Worm (Caenorhabditis elegans) whole organism, L4 larva: ENCODE results near the gene clec-206.

ENCODE experiments used
- D1046.2 ChIP-seq: fragments of 200-800 bp; sonication (Bioruptor generic); IDR thresholded peaks from 2 replicates; pipeline ENCODE4 v1.3.6; 2022; ENCODE audit warnings: missing genetic modification characterization, missing compliant biosample characterization
- F26F4.8 ChIP-seq: fragments of 200-800 bp; sonication (Bioruptor generic); conservative IDR thresholded peaks from 2 replicates; pipeline ENCODE4 v1.3.6; 2022; ENCODE audit warnings: missing genetic modification characterization, missing compliant biosample characterization
- F37D6.2 ChIP-seq: sonication (generic microtip); optimal IDR thresholded peaks from 2 replicates; lab custom pipeline; 2016; ENCODE audit warnings: mild to moderate bottlenecking, missing genetic modification characterization, missing compliant biosample characterization
- F44E2.7 ChIP-seq: fragments of 200-800 bp; sonication (Bioruptor generic); IDR thresholded peaks from 2 replicates; pipeline ENCODE4 v2.1.2; 2022; ENCODE audit warnings: missing genetic modification characterization, missing compliant biosample characterization
- F49E8.2 ChIP-seq: sonication (generic microtip); optimal IDR thresholded peaks from 2 replicates; lab custom pipeline; 2016; ENCODE audit warnings: missing compliant biosample characterization, mild to moderate bottlenecking, missing genetic modification characterization, borderline replicate concordance
- Y105C5A.15 ChIP-seq: fragments of 200-800 bp; sonication (Bioruptor generic); IDR thresholded peaks from 2 replicates; pipeline ENCODE4 v1.3.6; 2022; ENCODE audit warnings: missing genetic modification characterization, missing compliant biosample characterization
- Y48G9A.11 ChIP-seq: fragments of 200-800 bp; sonication (Bioruptor generic); IDR thresholded peaks from 2 replicates; pipeline ENCODE4 v1.3.6; 2022; ENCODE audit warnings: missing genetic modification reagents, missing genetic modification characterization, missing compliant biosample characterization
- Y75B8A.6 ChIP-seq: fragments of 200-800 bp; sonication (Bioruptor generic); IDR thresholded peaks from 2 replicates; pipeline ENCODE4 v1.3.6; 2022; ENCODE audit warnings: missing genetic modification reagents, missing genetic modification characterization, missing compliant biosample characterization
- aha-1 ChIP-seq: fragments of 150-350 bp; peaks from one replicate; lab custom pipeline; 2014; ENCODE audit warnings: missing biosample characterization, missing genetic modification characterization
- arid-1 ChIP-seq: fragments of 200-800 bp; sonication (Bioruptor generic); conservative IDR thresholded peaks from 2 replicates; pipeline ENCODE4 v1.3.6; 2022; ENCODE audit warnings: missing genetic modification reagents, missing genetic modification characterization, missing compliant biosample characterization
- attf-4 ChIP-seq: sonication (generic microtip); optimal IDR thresholded peaks from 3 replicates; lab custom pipeline; 2017; ENCODE audit warnings: missing biosample characterization, missing genetic modification characterization
- ceh-20 ChIP-seq: fragments of 200-800 bp; sonication (Bioruptor generic); IDR thresholded peaks from 2 replicates; pipeline ENCODE4 v1.3.6; 2022; ENCODE audit warnings: missing genetic modification reagents, missing genetic modification characterization, missing compliant biosample characterization
- ceh-28 ChIP-seq: fragments of 150-350 bp; optimal IDR thresholded peaks from 2 replicates; lab custom pipeline; 2014; ENCODE audit warnings: missing biosample characterization, missing genetic modification reagents, missing genetic modification characterization
- ces-1 ChIP-seq: fragments of 150-350 bp; sonication (generic microtip); optimal IDR thresholded peaks from 4 replicates; lab custom pipeline; 2014; ENCODE audit warnings: missing biosample characterization, missing genetic modification reagents, missing genetic modification characterization
- daf-12 ChIP-seq: fragments of 150-350 bp; optimal IDR thresholded peaks from 2 replicates; lab custom pipeline; 2014; ENCODE audit warnings: missing biosample characterization, missing genetic modification reagents, missing genetic modification characterization
- daf-16 ChIP-seq, 3 experiments: sonication (generic microtip); optimal IDR thresholded peaks; 2 replicates each; lab custom pipeline; 2016 to 2017; ENCODE audit warnings: missing genetic modification characterization in 3 of 3, missing genetic modification reagents in 3 of 3, mild to moderate bottlenecking in 2 of 3, missing compliant biosample characterization in 2 of 3, missing biosample characterization in 1 of 3, moderate library complexity in 1 of 3
- dpl-1 ChIP-seq: fragments of 150-350 bp; optimal IDR thresholded peaks from 2 replicates; lab custom pipeline; 2014; ENCODE audit warnings: missing biosample characterization, missing genetic modification reagents, missing genetic modification characterization
- duxl-1 ChIP-seq: sonication (generic microtip); optimal IDR thresholded peaks from 2 replicates; lab custom pipeline; 2016; ENCODE audit warnings: mild to moderate bottlenecking, missing genetic modification characterization, moderate library complexity, missing compliant biosample characterization; ENCODE audit not compliant: poor library complexity
- egl-27 ChIP-seq: sonication (generic microtip); optimal IDR thresholded peaks from 3 replicates; lab custom pipeline; 2017; ENCODE audit warnings: missing biosample characterization, missing genetic modification reagents, missing genetic modification characterization
- gei-8 ChIP-seq: fragments of 200-800 bp; sonication (Bioruptor generic); optimal IDR thresholded peaks from 2 replicates; lab custom pipeline; 2018; ENCODE audit warnings: mild to moderate bottlenecking, missing genetic modification characterization, missing compliant biosample characterization
- hlh-11 ChIP-seq: fragments of 200-800 bp; sonication (Bioruptor generic); optimal IDR thresholded peaks from 2 replicates; lab custom pipeline; 2018; ENCODE audit warnings: mild to moderate bottlenecking, missing genetic modification characterization, missing compliant biosample characterization
- hlh-30 ChIP-seq: sonication (generic microtip); optimal IDR thresholded peaks from 2 replicates; lab custom pipeline; 2017; ENCODE audit warnings: antibody characterized with exemption, mild to moderate bottlenecking, missing genetic modification characterization, missing compliant biosample characterization; ENCODE audit not compliant: insufficient read depth
- hmg-1.1 ChIP-seq: fragments of 200-800 bp; sonication (Bioruptor generic); IDR thresholded peaks from 2 replicates; pipeline ENCODE4 v1.3.6; 2022; ENCODE audit warnings: missing genetic modification reagents, missing genetic modification characterization, missing compliant biosample characterization
- lin-15B ChIP-seq: fragments of 150-350 bp; sonication (generic microtip); optimal IDR thresholded peaks from 3 replicates; lab custom pipeline; 2014; ENCODE audit warnings: missing biosample characterization, missing genetic modification characterization
- lir-3 ChIP-seq: sonication (generic microtip); optimal IDR thresholded peaks from 2 replicates; lab custom pipeline; 2016; ENCODE audit warnings: mild to moderate bottlenecking, missing genetic modification characterization, missing compliant biosample characterization
- madf-5 ChIP-seq, 2 experiments: fragments of 200-800 bp; sonication (Bioruptor generic); IDR thresholded peaks; 2 replicates each; pipeline ENCODE4 v1.3.6; 2022; ENCODE audit warnings: missing compliant biosample characterization in 2 of 2, missing genetic modification characterization in 2 of 2
- nhr-10 ChIP-seq: fragments of 150-350 bp; optimal IDR thresholded peaks from 2 replicates; lab custom pipeline; 2014; ENCODE audit warnings: missing biosample characterization, missing genetic modification characterization
- nhr-102 ChIP-seq: sonication (generic microtip); optimal IDR thresholded peaks from 2 replicates; lab custom pipeline; 2016; ENCODE audit warnings: mild to moderate bottlenecking, missing genetic modification characterization, moderate library complexity, missing compliant biosample characterization
- nhr-11 ChIP-seq: fragments of 150-350 bp; optimal IDR thresholded peaks from 2 replicates; lab custom pipeline; 2014; ENCODE audit warnings: missing biosample characterization, missing genetic modification characterization
- nhr-237 ChIP-seq: sonication (generic microtip); optimal IDR thresholded peaks from 2 replicates; lab custom pipeline; 2017; ENCODE audit warnings: missing biosample characterization, missing genetic modification characterization
- nhr-25 ChIP-seq: sonication (generic microtip); optimal IDR thresholded peaks from 2 replicates; lab custom pipeline; 2017; ENCODE audit warnings: missing genetic modification characterization, mild to moderate bottlenecking, missing compliant biosample characterization, antibody characterized with exemption, moderate library complexity, borderline replicate concordance; ENCODE audit not compliant: insufficient read depth
- nhr-28 ChIP-seq: fragments of 150-350 bp; optimal IDR thresholded peaks from 2 replicates; lab custom pipeline; 2014; ENCODE audit warnings: missing biosample characterization, missing genetic modification characterization
- nhr-42 ChIP-seq: fragments of 200-800 bp; sonication (Bioruptor generic); IDR thresholded peaks from 2 replicates; pipeline ENCODE4 v1.3.6; 2022; ENCODE audit warnings: missing genetic modification characterization, missing compliant biosample characterization
- nhr-77 ChIP-seq: fragments of 150-350 bp; optimal IDR thresholded peaks from 2 replicates; lab custom pipeline; 2014; ENCODE audit warnings: missing biosample characterization, missing genetic modification characterization
- rbr-2 ChIP-seq: sonication (generic microtip); optimal IDR thresholded peaks from 2 replicates; lab custom pipeline; 2016; ENCODE audit warnings: missing genotype, missing genetic modification characterization, missing compliant biosample characterization
- saeg-2 ChIP-seq: fragments of 200-800 bp; sonication (Bioruptor generic); IDR thresholded peaks from 2 replicates; pipeline ENCODE4 v1.3.6; 2022; ENCODE audit warnings: missing genetic modification reagents, missing genetic modification characterization, missing compliant biosample characterization
- sdz-12 ChIP-seq: fragments of 200-800 bp; sonication (Bioruptor generic); optimal IDR thresholded peaks from 2 replicates; lab custom pipeline; 2018; ENCODE audit warnings: mild to moderate bottlenecking, missing genetic modification characterization, missing compliant biosample characterization
- set-16 ChIP-seq: fragments of 200-800 bp; sonication (Bioruptor generic); IDR thresholded peaks from 2 replicates; pipeline ENCODE4 v1.3.6; 2022; ENCODE audit warnings: missing genetic modification reagents, missing genetic modification characterization, missing compliant biosample characterization
- skn-1 ChIP-seq: fragments of 150-350 bp; optimal IDR thresholded peaks from 2 replicates; lab custom pipeline; 2014; ENCODE audit warnings: missing biosample characterization, missing genetic modification characterization
- snpc-1.2 ChIP-seq: fragments of 200-800 bp; sonication (Bioruptor generic); IDR thresholded peaks from 2 replicates; pipeline ENCODE4 v1.3.6; 2022; ENCODE audit warnings: missing genetic modification reagents, missing genetic modification characterization, missing compliant biosample characterization
- unc-130 ChIP-seq: sonication (generic microtip); optimal IDR thresholded peaks from 2 replicates; lab custom pipeline; 2016; ENCODE audit warnings: missing genetic modification reagents, missing genetic modification characterization, missing compliant biosample characterization
- unc-39 ChIP-seq: sonication (generic microtip); optimal IDR thresholded peaks from 2 replicates; lab custom pipeline; 2017; ENCODE audit warnings: missing biosample characterization, missing genetic modification characterization
- vab-7 ChIP-seq: fragments of 200-800 bp; sonication (Bioruptor generic); IDR thresholded peaks from 2 replicates; pipeline ENCODE4 v1.3.6; 2022; ENCODE audit warnings: missing genetic modification reagents, missing genetic modification characterization, missing compliant biosample characterization
- zfp-3 ChIP-seq: fragments of 200-800 bp; sonication (Bioruptor generic); conservative IDR thresholded peaks from 2 replicates; pipeline ENCODE4 v1.3.6; 2022; ENCODE audit warnings: missing genetic modification reagents, missing genetic modification characterization, missing compliant biosample characterization
- zip-11 ChIP-seq: fragments of 200-800 bp; sonication (Bioruptor generic); IDR thresholded peaks from 2 replicates; pipeline ENCODE4 v1.3.6; 2022; ENCODE audit warnings: missing genetic modification characterization, missing compliant biosample characterization
- zip-2 ChIP-seq: fragments of 150-350 bp; optimal IDR thresholded peaks from 2 replicates; lab custom pipeline; 2014; ENCODE audit warnings: missing biosample characterization, missing genetic modification characterization
- ztf-11 ChIP-seq: fragments of 150-350 bp; optimal IDR thresholded peaks from 2 replicates; lab custom pipeline; 2014; ENCODE audit warnings: missing biosample characterization, missing genetic modification characterization

Gene clec-206

ce11 chrV:2013824-2014223 lies 9.7 kb upstream of the clec-206 start, which contains the start of gene F59A7.11:
Gene F59A7.11, minus strand, starts transcription at chrV:2013924.
- TF ChIP-seq lir-3 (tag; lab: Kevin White, UChicago) (no peak), F37D6.2 (tag; lab: Kevin White, UChicago) (no peak), hlh-11 (tag; lab: Kevin White, UChicago) (no peak), set-16 (GFP tag; lab: Robert Waterston, UW) (no peak), lin-15B (tag; lab: Kevin White, UChicago) (no peak), nhr-10 (tag; lab: Kevin White, UChicago) (no peak), nhr-102 (tag; lab: Kevin White, UChicago) (no peak), egl-27 (tag; lab: Kevin White, UChicago) (no peak), Y75B8A.6 (GFP tag; lab: Robert Waterston, UW) (no peak), Y105C5A.15 (no peak), Y48G9A.11 (GFP tag; lab: Robert Waterston, UW) (no peak), nhr-237 (no peak), zip-11 (GFP tag; lab: Robert Waterston, UW) (no peak)

ce11 chrV:2011777-2012176 lies 7.6 kb upstream of the clec-206 start, which contains the start of gene F59A7.7:
Gene F59A7.7, plus strand, starts transcription at chrV:2012077.
- TF ChIP-seq nhr-237 (no peak), attf-4 (tag; lab: Kevin White, UChicago) (no peak), ztf-11 (no peak), set-16 (GFP tag; lab: Robert Waterston, UW) (no peak), nhr-28 (tag; lab: Kevin White, UChicago) (no peak), ces-1 (GFP tag; lab: Kevin White, UChicago) (no peak), arid-1 (GFP tag; lab: Robert Waterston, UW) (no peak)

ce11 chrV:2008412-2008811 lies 4.3 kb upstream of the clec-206 start:
- TF ChIP-seq unc-130 (peak; percentile 91), ceh-28 (tag; lab: Kevin White, UChicago) (no peak), hlh-30 (tag; lab: Kevin White, UChicago) (peak; percentile 28), duxl-1 (tag; lab: Kevin White, UChicago) (peak; percentile 64), saeg-2 (no peak), nhr-77 (tag; lab: Kevin White, UChicago) (peak; percentile 62), sdz-12 (GFP tag; lab: Kevin White, UChicago) (no peak), nhr-28 (tag; lab: Kevin White, UChicago) (peak; percentile 54), nhr-11 (tag; lab: Kevin White, UChicago) (no peak), rbr-2 (tag; lab: Kevin White, UChicago) (peak; percentile 46), aha-1 (no peak), daf-12 (tag; lab: Kevin White, UChicago) (no peak), attf-4 (tag; lab: Kevin White, UChicago) (no peak), skn-1 (tag; lab: Kevin White, UChicago) (no peak), zfp-3 (GFP tag; lab: Robert Waterston, UW) (no peak), nhr-25 (tag; lab: Kevin White, UChicago) (no peak), madf-5 (GFP tag; IDR thresholded peaks at IDR 0.05; lab: Robert Waterston, UW) (no peak), vab-7 (GFP tag; lab: Robert Waterston, UW) (no peak), hmg-1.1 (GFP tag; lab: Robert Waterston, UW) (peak; percentile 50; the same call in 1 of the 2 replicates), daf-16 (GFP tag; optimal IDR thresholded peaks at IDR 0.05; lab: Kevin White, UChicago) (no peak), daf-16 (tag; optimal IDR thresholded peaks at IDR 0.05; lab: Kevin White, UChicago) (peak; percentile 25), snpc-1.2 (peak; percentile 59; the same call in 1 of the 2 replicates), unc-39 (tag; lab: Kevin White, UChicago) (no peak), F44E2.7 (GFP tag; lab: Robert Waterston, UW) (no peak), dpl-1 (peak; percentile 40), ceh-20 (0 out of 2 replicates have a peak, but pooled peaks have one; percentile 65), D1046.2 (GFP tag; lab: Robert Waterston, UW) (no peak), lir-3 (tag; lab: Kevin White, UChicago) (no peak), zip-2 (no peak), nhr-42 (peak; percentile 47; the same call in 1 of the 2 replicates), F26F4.8 (GFP tag; lab: Robert Waterston, UW) (no peak), gei-8 (GFP tag; lab: Kevin White, UChicago) (no peak), F49E8.2 (no peak), hlh-11 (tag; lab: Kevin White, UChicago) (peak; percentile 49)
